Worm (Caenorhabditis elegans) whole organism, L1 larva: Measurements from ENCODE around the gene lrch-1.
A peak's percentile ranks its signal among the peaks of the same experiment; 100 is the strongest.

Experiments
- ama-1 ChIP-seq: fragments of 150-350 bp; optimal IDR thresholded peaks from 2 replicates; lab custom pipeline; 2014
- ceh-63 ChIP-seq: fragments of 200-800 bp; sonication (Bioruptor generic); optimal IDR thresholded peaks from 2 replicates; lab custom pipeline; 2018; ENCODE audit warnings: mild to moderate bottlenecking, missing genetic modification characterization, missing compliant biosample characterization
- ceh-82 ChIP-seq, 3 experiments: fragments of 150-350 bp in 1 of 3; sonication (generic microtip) in 2 of 3; optimal IDR thresholded peaks; 2 replicates each; lab custom pipeline; 2014 to 2017; ENCODE audit warnings: missing biosample characterization in 3 of 3, missing genetic modification characterization in 3 of 3
- dpl-1 ChIP-seq, 3 experiments: fragments of 150-350 bp in 2 of 3; sonication (generic microtip) in 1 of 3; optimal IDR thresholded peaks; 2 replicates each; lab custom pipeline; 2014 to 2017; ENCODE audit warnings: missing biosample characterization in 3 of 3, missing genetic modification characterization in 3 of 3, missing genetic modification reagents in 3 of 3
- elt-2 ChIP-seq: sonication (generic microtip); optimal IDR thresholded peaks from 2 replicates; lab custom pipeline; 2016; ENCODE audit warnings: missing genetic modification characterization, mild to moderate bottlenecking, inconsistent platforms, missing compliant biosample characterization, missing genetic modification reagents
- lin-13 ChIP-seq: fragments of 150-350 bp; optimal IDR thresholded peaks from 2 replicates; lab custom pipeline; 2014; ENCODE audit warnings: missing biosample characterization, missing genetic modification reagents, missing genetic modification characterization
- lin-39 ChIP-seq: fragments of 150-350 bp; optimal IDR thresholded peaks from 2 replicates; lab custom pipeline; 2014; ENCODE audit warnings: missing biosample characterization, missing genetic modification reagents, missing genetic modification characterization
- mep-1 ChIP-seq: fragments of 150-350 bp; optimal IDR thresholded peaks from 2 replicates; lab custom pipeline; 2014; ENCODE audit warnings: missing biosample characterization, missing genetic modification characterization
- nhr-12 ChIP-seq: sonication (generic microtip); optimal IDR thresholded peaks from 2 replicates; lab custom pipeline; 2017; ENCODE audit warnings: missing biosample characterization, missing genetic modification characterization
- nhr-28 ChIP-seq: fragments of 150-350 bp; optimal IDR thresholded peaks from 2 replicates; lab custom pipeline; 2014; ENCODE audit warnings: missing biosample characterization, missing genetic modification characterization
- skn-1 ChIP-seq: fragments of 150-350 bp; optimal IDR thresholded peaks from 2 replicates; lab custom pipeline; 2014; ENCODE audit warnings: missing biosample characterization, missing genetic modification characterization
- sptf-1 ChIP-seq: fragments of 150-350 bp; optimal IDR thresholded peaks from 2 replicates; lab custom pipeline; 2014; ENCODE audit warnings: missing biosample characterization, missing genetic modification characterization

DNA sequence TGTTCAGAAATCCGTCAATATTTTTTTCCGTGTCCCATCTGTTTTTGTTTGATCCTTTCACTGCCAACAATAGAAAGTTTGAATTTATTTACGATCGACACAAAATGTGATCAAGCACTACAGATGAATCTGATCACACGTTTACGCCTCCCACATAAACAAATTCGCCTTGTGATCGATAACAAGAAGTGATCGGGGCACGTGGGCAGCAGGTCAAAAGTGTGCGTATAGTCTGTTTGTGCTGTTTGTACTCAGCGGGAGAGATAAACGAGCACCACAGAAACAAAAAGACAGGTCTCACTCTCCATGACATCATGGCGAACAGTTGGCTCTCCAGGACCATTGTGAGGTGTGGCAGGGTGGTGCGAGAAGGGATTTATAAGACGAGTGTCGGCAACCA, 39.1 kb upstream of the lrch-1 start:
- TF ChIP-seq nhr-12 (tag; lab: Kevin White, UChicago) (no peak), mep-1 (tag; lab: Kevin White, UChicago) (peak; percentile 57), ceh-82 (tag; optimal IDR thresholded peaks at IDR 0.05; lab: Kevin White, UChicago) (peak in 2 of 3 experiments; percentile 3 to 26), lin-13 (GFP tag; lab: Kevin White, UChicago) (peak; percentile 58), ama-1 (lab: Kevin White, UChicago) (peak; percentile 74), elt-2 (tag; lab: Kevin White, UChicago) (peak; percentile 92), lin-39 (tag; lab: Kevin White, UChicago) (peak; percentile 71), sptf-1 (tag; lab: Kevin White, UChicago) (no peak), nhr-28 (tag; lab: Kevin White, UChicago) (peak; percentile 55), ceh-63 (GFP tag; lab: Kevin White, UChicago) (no peak), skn-1 (tag; lab: Kevin White, UChicago) (no peak), dpl-1 (GFP tag; optimal IDR thresholded peaks at IDR 0.05; lab: Kevin White, UChicago) (peak; percentile 23 to 61 (median 41))
